Worm (Caenorhabditis elegans) whole organism, L4 larva: ENCODE measurements around the gene Y54F10AR.1.

Experiments
- F10B5.3 ChIP-seq: sonication (generic microtip); optimal IDR thresholded peaks from 2 replicates; lab custom pipeline; 2016; ENCODE audit warnings: mild to moderate bottlenecking, missing genetic modification characterization, missing compliant biosample characterization
- F26F4.8 ChIP-seq: fragments of 200-800 bp; sonication (Bioruptor generic); conservative IDR thresholded peaks from 2 replicates; pipeline ENCODE4 v1.3.6; 2022; ENCODE audit warnings: missing genetic modification characterization, missing compliant biosample characterization
- F37D6.2 ChIP-seq: sonication (generic microtip); optimal IDR thresholded peaks from 2 replicates; lab custom pipeline; 2016; ENCODE audit warnings: mild to moderate bottlenecking, missing genetic modification characterization, missing compliant biosample characterization
- R02D3.7 ChIP-seq: fragments of 150-350 bp; sonication (generic microtip); optimal IDR thresholded peaks from 3 replicates; lab custom pipeline; 2014; ENCODE audit warnings: missing biosample characterization, missing genetic modification characterization
- T26A8.4 ChIP-seq: fragments of 200-800 bp; sonication (Bioruptor generic); IDR thresholded peaks from 2 replicates; pipeline ENCODE4 v1.3.6; 2022; ENCODE audit warnings: missing genetic modification characterization, missing compliant biosample characterization
- Y105C5A.15 ChIP-seq: fragments of 200-800 bp; sonication (Bioruptor generic); IDR thresholded peaks from 2 replicates; pipeline ENCODE4 v1.3.6; 2022; ENCODE audit warnings: missing genetic modification characterization, missing compliant biosample characterization
- ZK546.5 ChIP-seq, 2 experiments: sonication (generic microtip); optimal IDR thresholded peaks; 2 replicates each; lab custom pipeline; 2017; ENCODE audit warnings: missing biosample characterization in 2 of 2, missing genetic modification characterization in 2 of 2
- aha-1 ChIP-seq: fragments of 150-350 bp; peaks from one replicate; lab custom pipeline; 2014; ENCODE audit warnings: missing biosample characterization, missing genetic modification characterization
- arid-1 ChIP-seq: fragments of 200-800 bp; sonication (Bioruptor generic); conservative IDR thresholded peaks from 2 replicates; pipeline ENCODE4 v1.3.6; 2022; ENCODE audit warnings: missing genetic modification reagents, missing genetic modification characterization, missing compliant biosample characterization
- attf-4 ChIP-seq: sonication (generic microtip); optimal IDR thresholded peaks from 3 replicates; lab custom pipeline; 2017; ENCODE audit warnings: missing biosample characterization, missing genetic modification characterization
- ceh-28 ChIP-seq: fragments of 150-350 bp; optimal IDR thresholded peaks from 2 replicates; lab custom pipeline; 2014; ENCODE audit warnings: missing biosample characterization, missing genetic modification reagents, missing genetic modification characterization
- ceh-62 ChIP-seq: sonication (generic microtip); optimal IDR thresholded peaks from 2 replicates; lab custom pipeline; 2017; ENCODE audit warnings: missing biosample characterization, missing genetic modification characterization
- ceh-82 ChIP-seq: sonication (generic microtip); optimal IDR thresholded peaks from 2 replicates; lab custom pipeline; 2017; ENCODE audit warnings: missing biosample characterization, missing genetic modification characterization
- cey-2 ChIP-seq: sonication (generic microtip); optimal IDR thresholded peaks from 3 replicates; lab custom pipeline; 2017; ENCODE audit warnings: missing genetic modification characterization, mild to moderate bottlenecking, missing compliant biosample characterization, antibody characterized with exemption, borderline replicate concordance; ENCODE audit not compliant: insufficient read depth
- daf-16 ChIP-seq, 3 experiments: sonication (generic microtip); optimal IDR thresholded peaks; 2 replicates each; lab custom pipeline; 2016 to 2017; ENCODE audit warnings: missing genetic modification characterization in 3 of 3, missing genetic modification reagents in 3 of 3, mild to moderate bottlenecking in 2 of 3, missing compliant biosample characterization in 2 of 3, missing biosample characterization in 1 of 3, moderate library complexity in 1 of 3
- daf-19 ChIP-seq: fragments of 200-800 bp; sonication (Bioruptor generic); conservative IDR thresholded peaks from 2 replicates; pipeline ENCODE4 v1.3.6; 2022; ENCODE audit warnings: missing genetic modification characterization, missing compliant biosample characterization
- daf-8 ChIP-seq: fragments of 200-800 bp; sonication (Bioruptor generic); IDR thresholded peaks from 2 replicates; pipeline ENCODE4 v1.3.6; 2022; ENCODE audit warnings: missing genetic modification characterization, missing compliant biosample characterization
- duxl-1 ChIP-seq: sonication (generic microtip); optimal IDR thresholded peaks from 2 replicates; lab custom pipeline; 2016; ENCODE audit warnings: mild to moderate bottlenecking, missing genetic modification characterization, moderate library complexity, missing compliant biosample characterization; ENCODE audit not compliant: poor library complexity
- dve-1 ChIP-seq: sonication (generic microtip); optimal IDR thresholded peaks from 2 replicates; lab custom pipeline; 2017; ENCODE audit warnings: antibody characterized with exemption, mild to moderate bottlenecking, missing genetic modification characterization, missing compliant biosample characterization; ENCODE audit not compliant: insufficient read depth
- fkh-10 ChIP-seq: fragments of 150-350 bp; optimal IDR thresholded peaks from 2 replicates; lab custom pipeline; 2014; ENCODE audit warnings: missing biosample characterization, missing genetic modification reagents, missing genetic modification characterization
- gei-8 ChIP-seq: fragments of 200-800 bp; sonication (Bioruptor generic); optimal IDR thresholded peaks from 2 replicates; lab custom pipeline; 2018; ENCODE audit warnings: mild to moderate bottlenecking, missing genetic modification characterization, missing compliant biosample characterization
- hlh-30 ChIP-seq: sonication (generic microtip); optimal IDR thresholded peaks from 2 replicates; lab custom pipeline; 2017; ENCODE audit warnings: antibody characterized with exemption, mild to moderate bottlenecking, missing genetic modification characterization, missing compliant biosample characterization; ENCODE audit not compliant: insufficient read depth
- hmg-1.1 ChIP-seq: fragments of 200-800 bp; sonication (Bioruptor generic); IDR thresholded peaks from 2 replicates; pipeline ENCODE4 v1.3.6; 2022; ENCODE audit warnings: missing genetic modification reagents, missing genetic modification characterization, missing compliant biosample characterization
- lin-39 ChIP-seq: fragments of 150-350 bp; optimal IDR thresholded peaks from 2 replicates; lab custom pipeline; 2014; ENCODE audit warnings: missing biosample characterization, missing genetic modification reagents, missing genetic modification characterization
- lsy-2 ChIP-seq, 2 experiments: fragments of 150-350 bp in 1 of 2; sonication (generic microtip) in 1 of 2; optimal IDR thresholded peaks; 2 replicates each; lab custom pipeline; 2014 to 2017; ENCODE audit warnings: missing biosample characterization in 2 of 2, missing genetic modification characterization in 2 of 2
- madf-5 ChIP-seq, 2 experiments: fragments of 200-800 bp; sonication (Bioruptor generic); IDR thresholded peaks; 2 replicates each; pipeline ENCODE4 v1.3.6; 2022; ENCODE audit warnings: missing compliant biosample characterization in 2 of 2, missing genetic modification characterization in 2 of 2
- madf-9 ChIP-seq: fragments of 200-800 bp; sonication (Bioruptor generic); conservative IDR thresholded peaks from 2 replicates; pipeline ENCODE4 v1.3.6; 2022; ENCODE audit warnings: missing genetic modification reagents, missing genetic modification characterization, missing compliant biosample characterization
- mdl-1 ChIP-seq, 2 experiments: fragments of 150-350 bp in 1 of 2; sonication (generic microtip) in 1 of 2; optimal IDR thresholded peaks; 2 replicates each; lab custom pipeline; 2014 to 2017; ENCODE audit warnings: missing biosample characterization in 2 of 2, missing genetic modification characterization in 2 of 2
- mep-1 ChIP-seq: fragments of 150-350 bp; sonication (generic microtip); optimal IDR thresholded peaks from 3 replicates; lab custom pipeline; 2014; ENCODE audit warnings: missing biosample characterization, missing genetic modification characterization
- nhr-10 ChIP-seq: fragments of 150-350 bp; optimal IDR thresholded peaks from 2 replicates; lab custom pipeline; 2014; ENCODE audit warnings: missing biosample characterization, missing genetic modification characterization
- nhr-102 ChIP-seq: sonication (generic microtip); optimal IDR thresholded peaks from 2 replicates; lab custom pipeline; 2016; ENCODE audit warnings: mild to moderate bottlenecking, missing genetic modification characterization, moderate library complexity, missing compliant biosample characterization
- nhr-11 ChIP-seq: fragments of 150-350 bp; optimal IDR thresholded peaks from 2 replicates; lab custom pipeline; 2014; ENCODE audit warnings: missing biosample characterization, missing genetic modification characterization
- nhr-25 ChIP-seq: sonication (generic microtip); optimal IDR thresholded peaks from 2 replicates; lab custom pipeline; 2017; ENCODE audit warnings: missing genetic modification characterization, mild to moderate bottlenecking, missing compliant biosample characterization, antibody characterized with exemption, moderate library complexity, borderline replicate concordance; ENCODE audit not compliant: insufficient read depth
- nhr-28 ChIP-seq: fragments of 150-350 bp; optimal IDR thresholded peaks from 2 replicates; lab custom pipeline; 2014; ENCODE audit warnings: missing biosample characterization, missing genetic modification characterization
- nhr-41 ChIP-seq: fragments of 200-800 bp; sonication (Bioruptor generic); IDR thresholded peaks from 2 replicates; pipeline ENCODE4 v1.3.6; 2022; ENCODE audit warnings: missing genetic modification reagents, missing genetic modification characterization, missing compliant biosample characterization
- nhr-6 ChIP-seq: fragments of 150-350 bp; optimal IDR thresholded peaks from 2 replicates; lab custom pipeline; 2014; ENCODE audit warnings: missing biosample characterization, missing genetic modification characterization
- php-3 ChIP-seq: fragments of 200-800 bp; sonication (Bioruptor generic); IDR thresholded peaks from 2 replicates; pipeline ENCODE4 v1.3.6; 2022; ENCODE audit warnings: missing genetic modification reagents, missing genetic modification characterization, missing compliant biosample characterization
- rbr-2 ChIP-seq: sonication (generic microtip); optimal IDR thresholded peaks from 2 replicates; lab custom pipeline; 2016; ENCODE audit warnings: missing genotype, missing genetic modification characterization, missing compliant biosample characterization
- saeg-2 ChIP-seq: fragments of 200-800 bp; sonication (Bioruptor generic); IDR thresholded peaks from 2 replicates; pipeline ENCODE4 v1.3.6; 2022; ENCODE audit warnings: missing genetic modification reagents, missing genetic modification characterization, missing compliant biosample characterization
- sdz-12 ChIP-seq: fragments of 200-800 bp; sonication (Bioruptor generic); optimal IDR thresholded peaks from 2 replicates; lab custom pipeline; 2018; ENCODE audit warnings: mild to moderate bottlenecking, missing genetic modification characterization, missing compliant biosample characterization
- set-16 ChIP-seq: fragments of 200-800 bp; sonication (Bioruptor generic); IDR thresholded peaks from 2 replicates; pipeline ENCODE4 v1.3.6; 2022; ENCODE audit warnings: missing genetic modification reagents, missing genetic modification characterization, missing compliant biosample characterization
- skn-1 ChIP-seq: fragments of 150-350 bp; optimal IDR thresholded peaks from 2 replicates; lab custom pipeline; 2014; ENCODE audit warnings: missing biosample characterization, missing genetic modification characterization
- snpc-4 ChIP-seq: fragments of 150-350 bp; optimal IDR thresholded peaks from 2 replicates; lab custom pipeline; 2014; ENCODE audit warnings: missing biosample characterization, missing genetic modification characterization
- spr-1 ChIP-seq: sonication (generic microtip); optimal IDR thresholded peaks from 2 replicates; lab custom pipeline; 2016; ENCODE audit warnings: mild to moderate bottlenecking, missing genetic modification characterization, missing compliant biosample characterization
- spr-3 ChIP-seq: fragments of 200-800 bp; sonication (Bioruptor generic); optimal IDR thresholded peaks from 2 replicates; lab custom pipeline; 2018; ENCODE audit warnings: mild to moderate bottlenecking, missing genetic modification characterization, missing compliant biosample characterization
- unc-39 ChIP-seq: sonication (generic microtip); optimal IDR thresholded peaks from 2 replicates; lab custom pipeline; 2017; ENCODE audit warnings: missing biosample characterization, missing genetic modification characterization
- unc-62 ChIP-seq, 3 experiments: fragments of 150-350 bp in 1 of 3; sonication (generic microtip); optimal IDR thresholded peaks in 2 of 3; peaks in 1 of 3; 1 replicate in 1 of 3; 2 replicates in 2 of 3; lab custom pipeline; 2014 to 2017; ENCODE audit warnings: missing biosample characterization in 3 of 3, missing genetic modification characterization in 3 of 3, missing genetic modification reagents in 3 of 3, missing genotype in 1 of 3
- vab-7 ChIP-seq: fragments of 200-800 bp; sonication (Bioruptor generic); IDR thresholded peaks from 2 replicates; pipeline ENCODE4 v1.3.6; 2022; ENCODE audit warnings: missing genetic modification reagents, missing genetic modification characterization, missing compliant biosample characterization
- zfp-2 ChIP-seq: sonication (generic microtip); optimal IDR thresholded peaks from 2 replicates; lab custom pipeline; 2016; ENCODE audit warnings: mild to moderate bottlenecking, missing genetic modification characterization, missing compliant biosample characterization
- zip-2 ChIP-seq: fragments of 150-350 bp; optimal IDR thresholded peaks from 2 replicates; lab custom pipeline; 2014; ENCODE audit warnings: missing biosample characterization, missing genetic modification characterization
- ztf-11 ChIP-seq: fragments of 150-350 bp; optimal IDR thresholded peaks from 2 replicates; lab custom pipeline; 2014; ENCODE audit warnings: missing biosample characterization, missing genetic modification characterization

Gene Y54F10AR.1

DNA sequence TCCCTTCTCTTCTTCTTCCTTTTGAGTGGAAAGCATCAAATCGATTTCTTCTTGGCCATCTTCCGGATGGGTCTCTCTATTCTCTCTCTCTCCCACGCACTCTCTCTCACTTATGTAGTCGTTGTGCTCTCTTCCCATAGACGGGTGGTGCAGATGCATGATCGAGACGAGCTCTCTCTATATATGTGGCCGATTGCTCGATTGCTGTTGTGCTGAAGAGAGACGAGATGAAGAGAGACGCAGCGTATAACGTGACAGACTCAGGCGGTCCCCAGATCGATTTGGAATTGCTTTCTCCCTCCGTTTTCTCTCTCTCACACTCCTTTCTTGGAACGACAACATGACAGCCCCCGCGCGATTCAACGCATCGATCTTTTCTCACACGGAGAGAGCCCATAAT is 42.8 kb downstream of the Y54F10AR.1 start:
- TF ChIP-seq F10B5.3 (tag; lab: Kevin White, UChicago): no peak
- no peak for TF ChIP-seq daf-19
- TF ChIP-seq php-3 (GFP tag; lab: Robert Waterston, UW): no peak
- no peak for TF ChIP-seq nhr-6 (tag; lab: Kevin White, UChicago)
- no peak for TF ChIP-seq arid-1 (GFP tag; lab: Robert Waterston, UW)
- TF ChIP-seq hmg-1.1 (GFP tag; lab: Robert Waterston, UW): peak; percentile 31; the same call in 1 of the 2 replicates
- TF ChIP-seq unc-62 (GFP tag; optimal IDR thresholded peaks at IDR 0.05 in 1 of 2; lab: Kevin White, UChicago): peak in 1 of 2 experiments; percentile 49
- no peak for TF ChIP-seq unc-62 (tag; optimal IDR thresholded peaks at IDR 0.05; lab: Kevin White, UChicago)
- TF ChIP-seq R02D3.7 (tag; lab: Kevin White, UChicago): no peak
- no peak for TF ChIP-seq ZK546.5 (tag; optimal IDR thresholded peaks at IDR 0.05; lab: Kevin White, UChicago)
- TF ChIP-seq ceh-82 (tag; lab: Kevin White, UChicago): no peak
- TF ChIP-seq unc-39 (tag; lab: Kevin White, UChicago): no peak
- TF ChIP-seq sdz-12: no peak
- no peak for TF ChIP-seq spr-1 (tag; lab: Kevin White, UChicago)
- TF ChIP-seq F26F4.8 (GFP tag; lab: Robert Waterston, UW): no peak
- no peak for TF ChIP-seq T26A8.4 (GFP tag; lab: Robert Waterston, UW)
- TF ChIP-seq nhr-28: no peak
- TF ChIP-seq cey-2: no peak
- peak; percentile 44; the same call in 1 of the 2 replicates for TF ChIP-seq set-16
- TF ChIP-seq aha-1 (tag; lab: Kevin White, UChicago): no peak
- no peak for TF ChIP-seq ceh-28 (tag; lab: Kevin White, UChicago)
- TF ChIP-seq snpc-4 (tag; lab: Kevin White, UChicago): no peak
- no peak for TF ChIP-seq dve-1 (tag; lab: Kevin White, UChicago)
- no peak for TF ChIP-seq daf-8 (GFP tag; lab: Robert Waterston, UW)
- TF ChIP-seq F37D6.2 (tag; lab: Kevin White, UChicago): peak; percentile 77
- peak in 1 of 2 experiments; percentile 45 for TF ChIP-seq mdl-1 (tag; optimal IDR thresholded peaks at IDR 0.05; lab: Kevin White, UChicago)
- TF ChIP-seq lsy-2 (tag; optimal IDR thresholded peaks at IDR 0.05; lab: Kevin White, UChicago): peak; percentile 41 to 63
- TF ChIP-seq nhr-102: no peak
- no peak for TF ChIP-seq nhr-11 (tag; lab: Kevin White, UChicago)
- no peak for TF ChIP-seq zfp-2 (tag; lab: Kevin White, UChicago)
- no peak for TF ChIP-seq madf-5 (GFP tag; IDR thresholded peaks at IDR 0.05; lab: Robert Waterston, UW)
- TF ChIP-seq Y105C5A.15 (GFP tag; lab: Robert Waterston, UW): no peak
- no peak for TF ChIP-seq lin-39 (tag; lab: Kevin White, UChicago)
- TF ChIP-seq skn-1 (tag; lab: Kevin White, UChicago): no peak
- peak; percentile 65 for TF ChIP-seq rbr-2 (tag; lab: Kevin White, UChicago)
- TF ChIP-seq mep-1 (tag; lab: Kevin White, UChicago): peak; percentile 44
- peak; percentile 88 for TF ChIP-seq hlh-30
- TF ChIP-seq zip-2 (tag; lab: Kevin White, UChicago): no peak
- no peak for TF ChIP-seq fkh-10 (GFP tag; lab: Kevin White, UChicago)
- no peak for TF ChIP-seq vab-7 (GFP tag; lab: Robert Waterston, UW)
- TF ChIP-seq madf-9 (GFP tag; lab: Robert Waterston, UW): no peak
- no peak for TF ChIP-seq nhr-10 (tag; lab: Kevin White, UChicago)
- no peak for TF ChIP-seq ztf-11 (tag; lab: Kevin White, UChicago)
- no peak for TF ChIP-seq duxl-1 (tag; lab: Kevin White, UChicago)
- TF ChIP-seq nhr-41: no peak
- no peak for TF ChIP-seq gei-8
- TF ChIP-seq spr-3 (GFP tag; lab: Kevin White, UChicago): no peak
- no peak for TF ChIP-seq daf-16 (GFP tag; optimal IDR thresholded peaks at IDR 0.05; lab: Kevin White, UChicago)
- no peak for TF ChIP-seq daf-16 (tag; optimal IDR thresholded peaks at IDR 0.05; lab: Kevin White, UChicago)
- no peak for TF ChIP-seq attf-4 (tag; lab: Kevin White, UChicago)
- TF ChIP-seq nhr-25: no peak
- TF ChIP-seq ceh-62: no peak
- no peak for TF ChIP-seq saeg-2
